Fruit fly (Drosophila melanogaster) whole organism, embryonic: ENCODE measurements around the gene fusl.

Source experiments
- Awh ChIP-seq: fragments of 200-800 bp; sonication (Bioruptor generic); IDR thresholded peaks from 2 replicates; pipeline ENCODE4, ENCODE4 v1.3.6; 2022; ENCODE audit warnings: missing biosample characterization, missing genetic modification characterization
- Blimp-1 ChIP-seq: fragments of 200-800 bp; sonication (Bioruptor generic); optimal IDR thresholded peaks from 3 replicates; lab custom pipeline; 2018; ENCODE audit warnings: missing biosample characterization, missing genetic modification characterization, mild to moderate bottlenecking, moderate library complexity, missing genetic modification reagents
- CG10274 ChIP-seq: fragments of 200-800 bp; sonication (Bioruptor generic); optimal IDR thresholded peaks from 3 replicates; lab custom pipeline; 2017; ENCODE audit warnings: missing biosample characterization, mild to moderate bottlenecking, missing genetic modification characterization
- CG11696 ChIP-seq: fragments of 200-800 bp; sonication (Bioruptor generic); IDR thresholded peaks from 2 replicates; pipeline ENCODE4 v1.3.6; 2022; ENCODE audit warnings: missing biosample characterization, missing genetic modification characterization
- CG14667 ChIP-seq: fragments of 200-800 bp; sonication (Bioruptor generic); IDR thresholded peaks from 2 replicates; pipeline ENCODE4 v1.3.6; 2022; ENCODE audit warnings: missing biosample characterization, missing genetic modification characterization
- CG14710 ChIP-seq: fragments of 200-800 bp; sonication (Bioruptor generic); optimal IDR thresholded peaks from 3 replicates; lab custom pipeline; 2019; ENCODE audit warnings: missing biosample characterization, mild to moderate bottlenecking, missing genetic modification characterization, moderate library complexity
- CG14965 ChIP-seq: fragments of 200-800 bp; sonication (Bioruptor generic); optimal IDR thresholded peaks from 2 replicates; lab custom pipeline; 2016; ENCODE audit warnings: missing biosample characterization, missing genetic modification characterization, borderline replicate concordance
- CG1603 ChIP-seq: fragments of 200-800 bp; sonication (Bioruptor generic); optimal IDR thresholded peaks from 2 replicates; lab custom pipeline; 2019; ENCODE audit warnings: missing biosample characterization, mild to moderate bottlenecking, missing genetic modification characterization, moderate library complexity
- CG17385 ChIP-seq: fragments of 200-800 bp; sonication (Bioruptor generic); optimal IDR thresholded peaks from 3 replicates; lab custom pipeline; 2018; ENCODE audit warnings: missing biosample characterization, mild to moderate bottlenecking, missing genetic modification characterization
- CG17829 ChIP-seq: fragments of 200-800 bp; optimal IDR thresholded peaks from 2 replicates; lab custom pipeline; 2019; ENCODE audit warnings: missing biosample characterization, mild to moderate bottlenecking, missing genetic modification characterization, moderate library complexity
- CG18262 ChIP-seq: fragments of 200-800 bp; optimal IDR thresholded peaks from 3 replicates; lab custom pipeline; 2019; ENCODE audit warnings: missing biosample characterization, mild to moderate bottlenecking, missing genetic modification characterization, moderate library complexity
- CG18764 ChIP-seq: fragments of 200-800 bp; sonication (Bioruptor generic); optimal IDR thresholded peaks from 3 replicates; lab custom pipeline; 2016; ENCODE audit warnings: missing biosample characterization, missing genetic modification characterization
- CG2678 ChIP-seq: fragments of 200-800 bp; sonication (Bioruptor generic); optimal IDR thresholded peaks from 3 replicates; lab custom pipeline; 2019; ENCODE audit warnings: missing biosample characterization, mild to moderate bottlenecking, missing genetic modification characterization, moderate library complexity
- CG33557 ChIP-seq: fragments of 200-800 bp; sonication (Bioruptor generic); optimal IDR thresholded peaks from 2 replicates; lab custom pipeline; 2019; ENCODE audit warnings: missing biosample characterization, mild to moderate bottlenecking, missing genetic modification characterization, moderate library complexity
- CG6813 ChIP-seq: fragments of 200-800 bp; sonication (Bioruptor generic); optimal IDR thresholded peaks from 2 replicates; lab custom pipeline; 2017; ENCODE audit warnings: missing biosample characterization, missing genetic modification characterization, mild to moderate bottlenecking, moderate library complexity, missing genetic modification reagents
- CG7745 ChIP-seq: fragments of 200-800 bp; sonication (Bioruptor generic); optimal IDR thresholded peaks from 2 replicates; lab custom pipeline; 2018; ENCODE audit warnings: missing biosample characterization, mild to moderate bottlenecking, missing genetic modification characterization, moderate library complexity
- CG8290 ChIP-seq, 3 experiments: fragments of 200-800 bp; sonication (Bioruptor generic); optimal IDR thresholded peaks; 2 replicates each; lab custom pipeline; 2016 to 2019; ENCODE audit warnings: missing biosample characterization in 3 of 3, missing genetic modification characterization in 3 of 3, mild to moderate bottlenecking in 2 of 3, moderate library complexity in 1 of 3
- Doc2 ChIP-seq: fragments of 200-800 bp; sonication (Bioruptor generic); IDR thresholded peaks from 2 replicates; pipeline ENCODE4 v1.3.6; 2022; ENCODE audit warnings: missing biosample characterization, missing genetic modification characterization
- Fer1 ChIP-seq: fragments of 200-800 bp; sonication (Bioruptor generic); optimal IDR thresholded peaks from 2 replicates; lab custom pipeline; 2017; ENCODE audit warnings: missing biosample characterization, mild to moderate bottlenecking, missing genetic modification characterization
- Fer2 ChIP-seq: fragments of 200-800 bp; sonication (Bioruptor generic); optimal IDR thresholded peaks from 2 replicates; lab custom pipeline; 2018; ENCODE audit warnings: missing biosample characterization, mild to moderate bottlenecking, missing genetic modification characterization, moderate library complexity
- H15 ChIP-seq: fragments of 200-800 bp; sonication (Bioruptor generic); IDR thresholded peaks from 3 replicates; pipeline ENCODE4 v1.3.6; 2022; ENCODE audit warnings: missing biosample characterization, missing genetic modification characterization
- HLHmδ ChIP-seq: fragments of 200-800 bp; sonication (Bioruptor generic); optimal IDR thresholded peaks from 2 replicates; lab custom pipeline; 2018; ENCODE audit warnings: missing biosample characterization, mild to moderate bottlenecking, missing genetic modification characterization, moderate library complexity
- Max ChIP-seq: fragments of 200-800 bp; sonication (Bioruptor generic); optimal IDR thresholded peaks from 2 replicates; lab custom pipeline; 2016; ENCODE audit warnings: missing biosample characterization, mild to moderate bottlenecking, missing genetic modification characterization
- Neu2 ChIP-seq: fragments of 200-800 bp; sonication (Bioruptor generic); optimal IDR thresholded peaks from 3 replicates; lab custom pipeline; 2016; ENCODE audit warnings: missing biosample characterization, missing genetic modification characterization, borderline replicate concordance
- Spps ChIP-seq: fragments of 200-800 bp; sonication (Bioruptor generic); optimal IDR thresholded peaks from 2 replicates; lab custom pipeline; 2018; ENCODE audit warnings: missing biosample characterization, mild to moderate bottlenecking, missing genetic modification characterization
- Vsx1 ChIP-seq: fragments of 200-800 bp; sonication (Bioruptor generic); optimal IDR thresholded peaks from 2 replicates; lab custom pipeline; 2017; ENCODE audit warnings: missing biosample characterization, mild to moderate bottlenecking, missing genetic modification characterization, missing genetic modification reagents
- Xrp1 ChIP-seq: fragments of 200-800 bp; sonication (Bioruptor generic); IDR thresholded peaks from 2 replicates; pipeline ENCODE4 v1.3.6; 2022; ENCODE audit warnings: missing biosample characterization, missing genetic modification characterization
- ac ChIP-seq: fragments of 200-800 bp; sonication (Bioruptor generic); optimal IDR thresholded peaks from 3 replicates; lab custom pipeline; 2017; ENCODE audit warnings: missing biosample characterization, mild to moderate bottlenecking, missing genetic modification characterization
- bcd ChIP-seq: fragments of 200-800 bp; sonication (Bioruptor generic); optimal IDR thresholded peaks from 2 replicates; lab custom pipeline; 2017; ENCODE audit warnings: missing biosample characterization, mild to moderate bottlenecking, missing genetic modification characterization
- bsh ChIP-seq, 2 experiments: fragments of 200-800 bp; sonication (Bioruptor generic); optimal IDR thresholded peaks; 2 replicates each; lab custom pipeline; 2017 to 2018; ENCODE audit warnings: mild to moderate bottlenecking in 2 of 2, missing biosample characterization in 2 of 2, missing genetic modification characterization in 2 of 2, moderate library complexity in 1 of 2
- chif ChIP-seq, 2 experiments: fragments of 200-800 bp; sonication (Bioruptor generic); optimal IDR thresholded peaks; 3 replicates each; lab custom pipeline; 2016; ENCODE audit warnings: missing biosample characterization in 2 of 2, missing genetic modification characterization in 2 of 2
- ci ChIP-seq: fragments of 200-800 bp; sonication (Bioruptor generic); IDR thresholded peaks from 3 replicates; pipeline ENCODE4 v1.3.6; 2022; ENCODE audit warnings: missing biosample characterization, missing genetic modification characterization
- dmrt11E ChIP-seq: fragments of 200-800 bp; sonication (Bioruptor generic); optimal IDR thresholded peaks from 3 replicates; lab custom pipeline; 2018; ENCODE audit warnings: missing biosample characterization, mild to moderate bottlenecking, missing genetic modification characterization, moderate library complexity
- dmrt99B ChIP-seq: fragments of 200-800 bp; sonication (Bioruptor generic); optimal IDR thresholded peaks from 2 replicates; lab custom pipeline; 2018; ENCODE audit warnings: missing biosample characterization, mild to moderate bottlenecking, missing genetic modification characterization, moderate library complexity
- eve ChIP-seq, 2 experiments: fragments of >200 bp; optimal IDR thresholded peaks; 2 replicates each; lab custom pipeline; 2017; ENCODE audit warnings: missing biosample characterization in 2 of 2, missing genetic modification characterization in 2 of 2
- exex ChIP-seq: fragments of 200-800 bp; sonication (Bioruptor generic); optimal IDR thresholded peaks from 4 replicates; lab custom pipeline; 2018; ENCODE audit warnings: missing biosample characterization, mild to moderate bottlenecking, missing genetic modification characterization, moderate library complexity
- fd64A ChIP-seq: fragments of 200-800 bp; sonication (Bioruptor generic); optimal IDR thresholded peaks from 3 replicates; lab custom pipeline; 2018; ENCODE audit warnings: missing biosample characterization, mild to moderate bottlenecking, missing genetic modification characterization
- gem ChIP-seq: fragments of 200-800 bp; sonication (Bioruptor generic); optimal IDR thresholded peaks from 2 replicates; lab custom pipeline; 2019; ENCODE audit warnings: missing biosample characterization, mild to moderate bottlenecking, missing genetic modification characterization, moderate library complexity
- ham ChIP-seq: fragments of 200-800 bp; sonication (Bioruptor generic); IDR thresholded peaks from 2 replicates; pipeline ENCODE4 v1.3.6; 2022; ENCODE audit warnings: missing biosample characterization, missing genetic modification characterization
- hb ChIP-seq: fragments of 200-800 bp; sonication (Bioruptor generic); IDR thresholded peaks from 3 replicates; pipeline ENCODE4 v1.3.6; 2022; ENCODE audit warnings: missing biosample characterization, missing genetic modification characterization; ENCODE audit not compliant: partially characterized antibody
- inv ChIP-seq: fragments of 200-800 bp; sonication (Bioruptor generic); IDR thresholded peaks from 2 replicates; pipeline ENCODE4 v1.3.6; 2022; ENCODE audit warnings: missing biosample characterization, missing genetic modification characterization; ENCODE audit not compliant: partially characterized antibody
- lmd ChIP-seq: fragments of 200-800 bp; sonication (Bioruptor generic); IDR thresholded peaks from 2 replicates; pipeline ENCODE4 v1.3.6; 2022; ENCODE audit warnings: missing biosample characterization, missing genetic modification characterization
- lola ChIP-seq, 3 experiments: fragments of >200 bp in 2 of 3; fragments of 200-800 bp in 1 of 3; sonication (Bioruptor generic) in 1 of 3; optimal IDR thresholded peaks; 2 replicates each; lab custom pipeline; 2017 to 2019; ENCODE audit warnings: missing biosample characterization in 3 of 3, missing genetic modification characterization in 3 of 3, mild to moderate bottlenecking in 1 of 3, moderate library complexity in 1 of 3
- odd ChIP-seq: fragments of 200-800 bp; sonication (Bioruptor generic); optimal IDR thresholded peaks from 2 replicates; lab custom pipeline; 2017; ENCODE audit warnings: missing biosample characterization, mild to moderate bottlenecking, missing genetic modification characterization
- otp ChIP-seq: fragments of 200-800 bp; sonication (Bioruptor generic); IDR thresholded peaks from 3 replicates; pipeline ENCODE4, ENCODE4 v1.3.6; 2022; ENCODE audit warnings: missing biosample characterization, missing genetic modification characterization
- pan ChIP-seq, 4 experiments: fragments of >200 bp in 3 of 4; fragments of 200-800 bp in 1 of 4; sonication (Bioruptor generic) in 1 of 4; optimal IDR thresholded peaks in 3 of 4; IDR thresholded peaks in 1 of 4; 2 replicates each; pipeline versions ENCODE4 v1.3.6 to Lab custom; 2017 to 2022; ENCODE audit warnings: missing biosample characterization in 2 of 4, missing genetic modification characterization in 2 of 4, mixed read lengths in 1 of 4
- pum ChIP-seq: fragments of 200-800 bp; sonication (Bioruptor generic); optimal IDR thresholded peaks from 2 replicates; lab custom pipeline; 2016; ENCODE audit warnings: missing biosample characterization, missing genetic modification characterization
- sens ChIP-seq: fragments of 200-800 bp; sonication (Bioruptor generic); peaks from one replicate; lab custom pipeline; 2016; ENCODE audit warnings: missing biosample characterization, missing genetic modification characterization
- sug ChIP-seq: fragments of 200-800 bp; optimal IDR thresholded peaks from 2 replicates; lab custom pipeline; 2019; ENCODE audit warnings: missing biosample characterization, mild to moderate bottlenecking, missing genetic modification characterization, moderate library complexity

The fusl gene

DNA sequence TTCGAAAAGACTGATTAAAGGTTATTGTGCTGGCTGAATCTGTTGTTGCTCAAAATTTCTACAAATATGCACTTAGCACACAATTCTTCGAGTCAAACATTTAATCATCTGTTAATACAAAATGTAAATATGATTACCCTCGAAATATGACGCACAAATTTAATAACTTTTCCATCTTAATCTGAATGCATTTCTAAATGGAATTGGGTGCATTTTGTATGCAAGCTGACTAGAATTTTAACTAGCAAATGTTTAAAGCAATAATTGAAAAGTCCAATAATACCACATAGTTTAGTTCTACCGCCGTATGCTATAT lies 806 bp upstream of the fusl start (continued):
- TF ChIP-seq ac (no peak), pum (GFP tag; lab: Kevin White, UChicago) (no peak), Xrp1 (peak; percentile 35; the same call in 1 of the 2 replicates), Vsx1 (GFP tag; lab: Kevin White, UChicago) (peak; percentile 23), sens (GFP tag; lab: Kevin White, UChicago) (peak; percentile 19), ham (GFP tag; lab: Robert Waterston, UW) (no peak), inv (GFP tag; lab: Robert Waterston, UW) (no peak), bcd (no peak), CG10274 (no peak), CG1603 (tag; lab: Kevin White, UChicago) (peak; percentile 57), dmrt11E (peak; percentile 19), exex (tag; lab: Kevin White, UChicago) (no peak), Awh (GFP tag; lab: Robert Waterston, UW) (no peak), HLHmδ (no peak), Neu2 (GFP tag; lab: Kevin White, UChicago) (no peak), eve (GFP tag; optimal IDR thresholded peaks at IDR 0.05; lab: Kevin White, UChicago) (peak in 1 of 2 experiments; percentile 37), CG18262 (tag; lab: Kevin White, UChicago) (peak; percentile 24), CG7745 (tag; lab: Kevin White, UChicago) (no peak), CG14710 (tag; lab: Kevin White, UChicago) (peak; percentile 12), Fer1 (no peak), Max (no peak), bsh (GFP tag; optimal IDR thresholded peaks at IDR 0.05; lab: Kevin White, UChicago) (peak in 1 of 2 experiments; percentile 66), pan (optimal IDR thresholded peaks at IDR 0.05; lab: Kevin White, UChicago) (no peak), pan (GFP tag; optimal IDR thresholded peaks at IDR 0.05 in 1 of 2, IDR thresholded peaks at IDR 0.05 in 1 of 2) (no peak), CG14965 (GFP tag; lab: Kevin White, UChicago) (no peak), sug (tag; lab: Kevin White, UChicago) (no peak), ci (0 out of 3 replicates have a peak, but pooled peaks have one; percentile 49), CG8290 (GFP tag; optimal IDR thresholded peaks at IDR 0.05; lab: Kevin White, UChicago) (no peak), CG8290 (tag; optimal IDR thresholded peaks at IDR 0.05; lab: Kevin White, UChicago) (no peak), otp (GFP tag; lab: Robert Waterston, UW) (no peak), CG6813 (peak; percentile 15), CG2678 (peak; percentile 25), gem (tag; lab: Kevin White, UChicago) (peak; percentile 39), CG17385 (GFP tag; lab: Kevin White, UChicago) (no peak), fd64A (GFP tag; lab: Kevin White, UChicago) (peak; percentile 67), lmd (GFP tag; lab: Robert Waterston, UW) (no peak), Doc2 (GFP tag; lab: Robert Waterston, UW) (no peak), hb (no peak), dmrt99B (tag; lab: Kevin White, UChicago) (peak; percentile 32), Fer2 (tag; lab: Kevin White, UChicago) (no peak), lola (GFP tag; optimal IDR thresholded peaks at IDR 0.05; lab: Kevin White, UChicago) (peak in 1 of 3 experiments; percentile 14), Blimp-1 (GFP tag; lab: Kevin White, UChicago) (peak; percentile 67), chif (GFP tag; optimal IDR thresholded peaks at IDR 0.05; lab: Kevin White, UChicago) (no peak), Spps (peak; percentile 42), CG33557 (GFP tag; lab: Kevin White, UChicago) (no peak), CG18764 (GFP tag; lab: Kevin White, UChicago) (no peak), CG14667 (no peak), CG17829 (tag; lab: Kevin White, UChicago) (no peak), H15 (GFP tag; lab: Robert Waterston, UW) (no peak), odd (GFP tag; lab: Kevin White, UChicago) (no peak), CG11696 (GFP tag; lab: Robert Waterston, UW) (no peak)
